Worm (Caenorhabditis elegans): Measurements from ENCODE around the gene pmt-2.
A peak's percentile ranks its signal among the peaks of the same experiment; 100 is the strongest.

Gene pmt-2

ce11 chrV:4615802-4616201, 12.6 kb upstream of the pmt-2 start, which contains the start of the genes Y61A9LA.10 and F54D11.4:
Gene Y61A9LA.10, minus strand, starts transcription at chrV:4615817.
Gene F54D11.4, plus strand, starts transcription at chrV:4616151.
- TF ChIP-seq nhr-25 (tag; optimal IDR thresholded peaks at IDR 0.05) (peak; percentile 62), C34F6.9 (tag; optimal IDR thresholded peaks at IDR 0.05) (peak; percentile 81), peb-1 (tag; optimal IDR thresholded peaks at IDR 0.05) (no peak), lin-11 (tag; optimal IDR thresholded peaks at IDR 0.05) (peak; percentile 41), Y55F3AM.14 (GFP tag; optimal IDR thresholded peaks at IDR 0.05) (no peak), ZK546.5 (tag; optimal IDR thresholded peaks at IDR 0.05) (no peak), lin-13 (GFP tag; optimal IDR thresholded peaks at IDR 0.05) (peak; percentile 29), nhr-11 (tag; optimal IDR thresholded peaks at IDR 0.05) (no peak), aly-2 (tag; optimal IDR thresholded peaks at IDR 0.05) (no peak), alr-1 (tag; optimal IDR thresholded peaks at IDR 0.05) (no peak), ceh-16 (tag; optimal IDR thresholded peaks at IDR 0.05) (no peak), lin-39 (tag; optimal IDR thresholded peaks at IDR 0.05) (no peak), sem-4 (tag; optimal IDR thresholded peaks at IDR 0.05) (peak; percentile 2), unc-62 (GFP tag; optimal IDR thresholded peaks at IDR 0.05) (no peak), ztf-4 (tag; optimal IDR thresholded peaks at IDR 0.05) (no peak), lsy-2 (tag; optimal IDR thresholded peaks at IDR 0.05) (peak; percentile 67 to 83), F13H6.1 (tag; optimal IDR thresholded peaks at IDR 0.05) (peak; percentile 36), crh-2 (tag; optimal IDR thresholded peaks at IDR 0.05) (peak; percentile 53), nhr-10 (tag; optimal IDR thresholded peaks at IDR 0.05) (no peak), zag-1 (tag; optimal IDR thresholded peaks at IDR 0.05) (no peak), ama-1 (optimal IDR thresholded peaks at IDR 0.05) (no peak), R02D3.7 (tag; optimal IDR thresholded peaks at IDR 0.05) (no peak), ztf-1 (GFP tag; conservative IDR thresholded peaks at IDR 0.05) (no peak), nhr-23 (tag; optimal IDR thresholded peaks at IDR 0.05) (no peak), unc-39 (tag; optimal IDR thresholded peaks at IDR 0.05) (no peak), snpc-4 (tag; optimal IDR thresholded peaks at IDR 0.05) (no peak), unc-55 (GFP tag; optimal IDR thresholded peaks at IDR 0.05) (peak; percentile 64), fos-1 (tag; optimal IDR thresholded peaks at IDR 0.05) (peak; percentile 20), nhr-12 (tag; optimal IDR thresholded peaks at IDR 0.05) (no peak), mbf-1 (tag; optimal IDR thresholded peaks at IDR 0.05) (no peak), nhr-6 (tag; optimal IDR thresholded peaks at IDR 0.05) (no peak), sma-9 (GFP tag; optimal IDR thresholded peaks at IDR 0.05) (no peak), sma-9 (tag; optimal IDR thresholded peaks at IDR 0.05) (no peak), dmd-4 (tag; optimal IDR thresholded peaks at IDR 0.05) (no peak), nhr-21 (tag; optimal IDR thresholded peaks at IDR 0.05) (no peak), sma-3 (GFP tag; optimal IDR thresholded peaks at IDR 0.05) (no peak), gmeb-1 (tag; optimal IDR thresholded peaks at IDR 0.05) (peak; percentile 71), nhr-237 (tag; optimal IDR thresholded peaks at IDR 0.05) (no peak), mab-5 (tag; optimal IDR thresholded peaks at IDR 0.05) (no peak), blmp-1 (tag; optimal IDR thresholded peaks at IDR 0.05; ENCODE audit: insufficient read depth) (no peak), mdl-1 (tag; optimal IDR thresholded peaks at IDR 0.05) (no peak), nhr-77 (tag; optimal IDR thresholded peaks at IDR 0.05) (peak; percentile 22), ztf-11 (tag; optimal IDR thresholded peaks at IDR 0.05) (no peak), elt-1 (tag; optimal IDR thresholded peaks at IDR 0.05) (no peak), ceh-82 (tag; optimal IDR thresholded peaks at IDR 0.05) (no peak), elt-3 (tag; optimal IDR thresholded peaks at IDR 0.05) (no peak), nhr-129 (tag; optimal IDR thresholded peaks at IDR 0.05) (no peak), skn-1 (tag; optimal IDR thresholded peaks at IDR 0.05) (no peak), egl-27 (tag; optimal IDR thresholded peaks at IDR 0.05) (peak; percentile 37)

Measured in whole organism, L2 larva.